Fruit fly (Drosophila melanogaster): Measurements from ENCODE around the gene mnd.

DNA sequence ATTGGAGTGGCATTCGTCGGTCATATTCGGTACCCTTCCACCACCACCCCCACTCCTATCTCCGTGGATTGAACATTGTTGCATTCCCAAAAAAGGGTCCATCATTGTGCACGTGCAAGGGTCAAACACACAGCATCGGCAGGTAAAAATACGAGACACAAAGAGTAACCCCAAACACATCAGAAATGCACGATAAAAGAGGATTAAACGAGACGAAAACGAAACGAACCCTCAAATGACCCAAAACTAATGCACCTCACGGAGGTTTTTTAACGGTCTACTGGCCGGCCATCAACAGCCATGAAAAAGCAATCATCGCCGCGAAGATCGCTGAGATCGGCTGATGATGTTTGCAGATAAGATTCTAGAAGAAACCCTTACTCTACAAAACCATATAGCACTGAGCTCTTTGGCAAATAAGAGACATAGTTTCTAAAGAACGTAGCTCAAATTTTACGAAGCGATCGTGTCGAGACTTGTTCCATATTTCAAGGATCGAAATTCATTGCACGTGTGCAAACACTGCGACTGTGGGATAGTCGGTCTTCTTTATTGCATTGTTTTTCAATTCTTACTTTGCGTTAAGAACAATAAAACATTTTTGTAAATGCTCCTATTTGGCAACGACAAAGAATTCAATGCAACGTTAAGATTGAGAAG lies 18.6 kb upstream of the mnd start:
- TF ChIP-seq CG8478 (optimal IDR thresholded peaks at IDR 0.05) (no peak), CTCF (optimal IDR thresholded peaks at IDR 0.05) (no peak)

Data from S2 (cell line).